Fruit fly (Drosophila melanogaster) whole organism, embryonic: ENCODE data around the gene CG17549.
A peak's percentile ranks its signal among the peaks of the same experiment; 100 is the strongest.

Experiments
- Abd-B ChIP-seq: fragments of 200-800 bp; sonication (Bioruptor generic); optimal IDR thresholded peaks from 2 replicates; lab custom pipeline; 2018; ENCODE audit warnings: missing biosample characterization, mild to moderate bottlenecking, missing genetic modification characterization, moderate library complexity
- Adf1 ChIP-seq: fragments of 200-800 bp; sonication (Bioruptor generic); IDR thresholded peaks from 2 replicates; pipeline ENCODE4 v1.3.6; 2022; ENCODE audit warnings: missing biosample characterization, missing genetic modification characterization
- B-H2 ChIP-seq: fragments of 200-800 bp; sonication (Bioruptor generic); optimal IDR thresholded peaks from 2 replicates; lab custom pipeline; 2018; ENCODE audit warnings: missing biosample characterization, mild to moderate bottlenecking, missing genetic modification characterization
- CG10267 ChIP-seq: fragments of 200-800 bp; sonication (Bioruptor generic); optimal IDR thresholded peaks from 2 replicates; lab custom pipeline; 2018; ENCODE audit warnings: missing biosample characterization, mild to moderate bottlenecking, missing genetic modification characterization, moderate library complexity
- CG10959 ChIP-seq: fragments of 200-800 bp; sonication (Bioruptor generic); IDR thresholded peaks from 2 replicates; pipeline ENCODE4 v1.3.6; 2022; ENCODE audit warnings: missing biosample characterization, missing genetic modification characterization
- CG11085 ChIP-seq: fragments of 200-800 bp; sonication (Bioruptor generic); IDR thresholded peaks from 2 replicates; pipeline ENCODE4 v1.3.6; 2022; ENCODE audit warnings: missing biosample characterization, missing genetic modification characterization
- CG11398 ChIP-seq: fragments of 200-800 bp; sonication (Bioruptor generic); optimal IDR thresholded peaks from 2 replicates; lab custom pipeline; 2016; ENCODE audit warnings: missing biosample characterization, missing genetic modification characterization
- CG11456 ChIP-seq: fragments of 200-800 bp; sonication (Bioruptor generic); IDR thresholded peaks from 3 replicates; pipeline ENCODE4 v1.3.6; 2022; ENCODE audit warnings: missing biosample characterization, missing genetic modification characterization
- CG13424 ChIP-seq: fragments of 200-800 bp; sonication (Bioruptor generic); optimal IDR thresholded peaks from 2 replicates; lab custom pipeline; 2019; ENCODE audit warnings: missing biosample characterization, mild to moderate bottlenecking, missing genetic modification characterization, moderate library complexity
- CG13775 ChIP-seq: fragments of 200-800 bp; sonication (Bioruptor generic); optimal IDR thresholded peaks from 3 replicates; lab custom pipeline; 2017; ENCODE audit warnings: missing biosample characterization, mild to moderate bottlenecking, missing genetic modification characterization
- CG14050 ChIP-seq: fragments of 200-800 bp; sonication (Bioruptor generic); IDR thresholded peaks from 3 replicates; pipeline ENCODE4 v1.3.6; 2022; ENCODE audit warnings: missing biosample characterization, missing genetic modification characterization
- CG17568 ChIP-seq: fragments of 200-800 bp; sonication (Bioruptor generic); optimal IDR thresholded peaks from 2 replicates; lab custom pipeline; 2018; ENCODE audit warnings: missing biosample characterization, mild to moderate bottlenecking, missing genetic modification characterization, moderate library complexity
- CG1832 ChIP-seq: fragments of 200-800 bp; sonication (Bioruptor generic); optimal IDR thresholded peaks from 2 replicates; lab custom pipeline; 2017; ENCODE audit warnings: missing biosample characterization, mild to moderate bottlenecking, missing genetic modification characterization, inconsistent platforms
- CG18764 ChIP-seq: fragments of 200-800 bp; sonication (Bioruptor generic); optimal IDR thresholded peaks from 3 replicates; lab custom pipeline; 2016; ENCODE audit warnings: missing biosample characterization, missing genetic modification characterization
- CG2678 ChIP-seq: fragments of 200-800 bp; sonication (Bioruptor generic); optimal IDR thresholded peaks from 3 replicates; lab custom pipeline; 2019; ENCODE audit warnings: missing biosample characterization, mild to moderate bottlenecking, missing genetic modification characterization, moderate library complexity
- CG30403 ChIP-seq: fragments of 200-800 bp; sonication (Bioruptor generic); optimal IDR thresholded peaks from 3 replicates; lab custom pipeline; 2016; ENCODE audit warnings: missing biosample characterization, missing genetic modification characterization
- CG3407 ChIP-seq: fragments of 200-800 bp; sonication (Bioruptor generic); optimal IDR thresholded peaks from 2 replicates; lab custom pipeline; 2018; ENCODE audit warnings: missing biosample characterization, mild to moderate bottlenecking, missing genetic modification characterization
- CG3838 ChIP-seq: fragments of 200-800 bp; sonication (Bioruptor generic); optimal IDR thresholded peaks from 3 replicates; lab custom pipeline; 2016; ENCODE audit warnings: missing biosample characterization, missing genetic modification characterization
- CG4360 ChIP-seq: fragments of 200-800 bp; sonication (Bioruptor generic); IDR thresholded peaks from 2 replicates; pipeline ENCODE4 v1.3.6; 2022; ENCODE audit warnings: missing biosample characterization, missing genetic modification characterization
- CG4424 ChIP-seq: fragments of 200-800 bp; sonication (Bioruptor generic); optimal IDR thresholded peaks from 3 replicates; lab custom pipeline; 2016; ENCODE audit warnings: missing biosample characterization, missing genetic modification characterization
- CG6654 ChIP-seq: fragments of 200-800 bp; sonication (Bioruptor generic); optimal IDR thresholded peaks from 2 replicates; lab custom pipeline; 2017; ENCODE audit warnings: missing biosample characterization, mild to moderate bottlenecking, missing genetic modification characterization
- CG7556 ChIP-seq: fragments of 200-800 bp; sonication (Bioruptor generic); optimal IDR thresholded peaks from 2 replicates; lab custom pipeline; 2017; ENCODE audit warnings: missing biosample characterization, mild to moderate bottlenecking, missing genetic modification characterization
- CG8478 ChIP-seq: fragments of >200 bp; optimal IDR thresholded peaks from 2 replicates; lab custom pipeline; 2018
- Dbx ChIP-seq: fragments of 200-800 bp; sonication (Bioruptor generic); IDR thresholded peaks from 3 replicates; pipeline ENCODE4 v1.3.6; 2022; ENCODE audit warnings: missing biosample characterization, missing genetic modification characterization
- Dfd ChIP-seq, 2 experiments: fragments of >200 bp; optimal IDR thresholded peaks; 2 replicates each; lab custom pipeline; 2017; ENCODE audit warnings: missing biosample characterization in 2 of 2, missing genetic modification characterization in 2 of 2
- GATAe ChIP-seq: fragments of 200-800 bp; sonication (Bioruptor generic); conservative IDR thresholded peaks from 2 replicates; pipeline ENCODE4 v1.3.6; 2022; ENCODE audit warnings: missing biosample characterization, missing genetic modification characterization
- Hand ChIP-seq: fragments of 200-800 bp; sonication (Bioruptor generic); optimal IDR thresholded peaks from 2 replicates; lab custom pipeline; 2017; ENCODE audit warnings: mild to moderate bottlenecking, missing biosample characterization, missing genetic modification reagents, missing genetic modification characterization
- Hey ChIP-seq: fragments of 200-800 bp; sonication (Bioruptor generic); optimal IDR thresholded peaks from 3 replicates; lab custom pipeline; 2018; ENCODE audit warnings: missing biosample characterization, mild to moderate bottlenecking, missing genetic modification characterization
- Hmr ChIP-seq: fragments of 200-800 bp; sonication (Bioruptor generic); optimal IDR thresholded peaks from 3 replicates; lab custom pipeline; 2017; ENCODE audit warnings: mild to moderate bottlenecking, missing biosample characterization, missing genetic modification reagents, missing genetic modification characterization
- Nf-YC ChIP-seq: fragments of 200-800 bp; optimal IDR thresholded peaks from 3 replicates; lab custom pipeline; 2019; ENCODE audit warnings: missing biosample characterization, mild to moderate bottlenecking, missing genetic modification characterization, moderate library complexity
- Optix ChIP-seq: fragments of 200-800 bp; sonication (Bioruptor generic); IDR thresholded peaks from 3 replicates; pipeline ENCODE4 v1.3.6; 2022; ENCODE audit warnings: missing biosample characterization, missing genetic modification characterization
- Side ChIP-seq: fragments of 200-800 bp; sonication (Bioruptor generic); optimal IDR thresholded peaks from 2 replicates; lab custom pipeline; 2016; ENCODE audit warnings: missing biosample characterization, missing genetic modification characterization
- Sin3A ChIP-seq: fragments of >200 bp; optimal IDR thresholded peaks from 2 replicates; lab custom pipeline; 2018
- Ssrp ChIP-seq: fragments of 200-800 bp; sonication (Bioruptor generic); optimal IDR thresholded peaks from 2 replicates; lab custom pipeline; 2018; ENCODE audit warnings: missing biosample characterization, mild to moderate bottlenecking, missing genetic modification characterization, moderate library complexity
- YL-1 ChIP-seq: fragments of 200-800 bp; sonication (Bioruptor generic); optimal IDR thresholded peaks from 3 replicates; lab custom pipeline; 2017; ENCODE audit warnings: missing biosample characterization, mild to moderate bottlenecking, missing genetic modification characterization
- al ChIP-seq: fragments of 200-800 bp; sonication (Bioruptor generic); IDR thresholded peaks from 2 replicates; pipeline ENCODE4 v1.3.6; 2022; ENCODE audit warnings: missing biosample characterization, missing genetic modification characterization
- bcd ChIP-seq: fragments of 200-800 bp; sonication (Bioruptor generic); optimal IDR thresholded peaks from 2 replicates; lab custom pipeline; 2017; ENCODE audit warnings: missing biosample characterization, mild to moderate bottlenecking, missing genetic modification characterization
- cad ChIP-seq: fragments of >200 bp; optimal IDR thresholded peaks from 2 replicates; lab custom pipeline; 2017; ENCODE audit warnings: missing biosample characterization, missing genetic modification characterization
- cg ChIP-seq: fragments of 200-800 bp; sonication (Bioruptor generic); optimal IDR thresholded peaks from 3 replicates; lab custom pipeline; 2019; ENCODE audit warnings: missing biosample characterization, mild to moderate bottlenecking, missing genetic modification characterization, moderate library complexity
- corto ChIP-seq: fragments of 200-800 bp; sonication (Bioruptor generic); optimal IDR thresholded peaks from 2 replicates; lab custom pipeline; 2016; ENCODE audit warnings: missing biosample characterization, mild to moderate bottlenecking, missing genetic modification characterization, moderate library complexity
- dysf ChIP-seq: fragments of 200-800 bp; sonication (Bioruptor generic); IDR thresholded peaks from 3 replicates; pipeline ENCODE4 v1.3.6; 2022; ENCODE audit warnings: missing biosample characterization, missing genetic modification characterization
- eve ChIP-seq, 2 experiments: fragments of >200 bp; optimal IDR thresholded peaks; 2 replicates each; lab custom pipeline; 2017; ENCODE audit warnings: missing biosample characterization in 2 of 2, missing genetic modification characterization in 2 of 2
- gsb-n ChIP-seq: fragments of 200-800 bp; sonication (Bioruptor generic); optimal IDR thresholded peaks from 3 replicates; lab custom pipeline; 2018; ENCODE audit warnings: missing biosample characterization, mild to moderate bottlenecking, missing genetic modification characterization
- jigr1 ChIP-seq: fragments of 200-800 bp; sonication (Bioruptor generic); IDR thresholded peaks from 3 replicates; pipeline ENCODE4 v1.3.6; 2022; ENCODE audit warnings: missing biosample characterization, missing genetic modification characterization
- pros ChIP-seq: fragments of 200-800 bp; sonication (Bioruptor generic); optimal IDR thresholded peaks from 3 replicates; lab custom pipeline; 2019; ENCODE audit warnings: missing biosample characterization, mild to moderate bottlenecking, missing genetic modification characterization, moderate library complexity
- ro ChIP-seq: fragments of 200-800 bp; sonication (Bioruptor generic); IDR thresholded peaks from 2 replicates; pipeline ENCODE4 v1.3.6; 2022; ENCODE audit warnings: missing biosample characterization, missing genetic modification characterization
- slou ChIP-seq: fragments of 200-800 bp; sonication (Bioruptor generic); optimal IDR thresholded peaks from 3 replicates; lab custom pipeline; 2016; ENCODE audit warnings: missing biosample characterization, missing genetic modification characterization
- sna ChIP-seq: fragments of 200-800 bp; sonication (Bioruptor generic); IDR thresholded peaks from 2 replicates; pipeline ENCODE4 v1.3.6; 2022; ENCODE audit warnings: missing biosample characterization, missing genetic modification characterization; ENCODE audit not compliant: partially characterized antibody
- sob ChIP-seq: fragments of 200-800 bp; sonication (Bioruptor generic); IDR thresholded peaks from 2 replicates; pipeline ENCODE4 v1.3.6; 2022; ENCODE audit warnings: missing biosample characterization, missing genetic modification characterization
- stc ChIP-seq: fragments of 200-800 bp; sonication (Bioruptor generic); IDR thresholded peaks from 2 replicates; pipeline ENCODE4 v1.3.6; 2022; ENCODE audit warnings: missing biosample characterization, missing genetic modification characterization
- wdn ChIP-seq: fragments of 200-800 bp; sonication (Bioruptor generic); IDR thresholded peaks from 2 replicates; pipeline ENCODE4 v1.3.6; 2022; ENCODE audit warnings: missing biosample characterization, missing genetic modification characterization

The CG17549 gene

dm6 chr2L:19423467-19424122 is 33.7 kb upstream of the CG17549 start, which contains the start of the genes Alp12 and CG13085 (continued):
- TF ChIP-seq Hmr = peak; percentile 99
- peak; percentile 95 for TF ChIP-seq CG10267 (tag; lab: Kevin White, UChicago)
- TF ChIP-seq bcd = peak; percentile 98
- TF ChIP-seq CG30403 = peak; percentile 99
- peak; percentile 97 for TF ChIP-seq sob
- TF ChIP-seq CG4360 (GFP tag; lab: Robert Waterston, UW) = peak; percentile 60
- TF ChIP-seq GATAe = peak; percentile 86
- peak; percentile 98 for TF ChIP-seq CG4424 (GFP tag; lab: Kevin White, UChicago)
- peak; percentile 96 for TF ChIP-seq stc
- no peak for TF ChIP-seq cad (GFP tag; lab: Kevin White, UChicago)
- peak; percentile 90 for TF ChIP-seq CG11456 (GFP tag; lab: Robert Waterston, UW)
- TF ChIP-seq CG8478 = no peak
- no peak for TF ChIP-seq Dfd (GFP tag; optimal IDR thresholded peaks at IDR 0.05; lab: Kevin White, UChicago)
- no peak for TF ChIP-seq sna (GFP tag; lab: Robert Waterston, UW)
- peak; percentile 98 for TF ChIP-seq dysf (GFP tag; lab: Robert Waterston, UW)
- peak; percentile 87 for TF ChIP-seq CG11085 (GFP tag; lab: Robert Waterston, UW)
- TF ChIP-seq CG2678 (tag; lab: Kevin White, UChicago) = peak; percentile 99
- TF ChIP-seq CG1832 (GFP tag; lab: Kevin White, UChicago) = no peak
- TF ChIP-seq B-H2 (GFP tag; lab: Kevin White, UChicago) = peak; percentile 97
- peak; percentile 90 for TF ChIP-seq al
- TF ChIP-seq CG10959 = peak; percentile 87
- TF ChIP-seq CG3838 (GFP tag; lab: Kevin White, UChicago) = peak; percentile 90
- peak; percentile 73; the same call in 2 of the 3 replicates for TF ChIP-seq Optix
- TF ChIP-seq Nf-YC = peak; percentile 95
- peak; percentile 87 for TF ChIP-seq corto (GFP tag; lab: Kevin White, UChicago)
- peak; percentile 5 for TF ChIP-seq cg (GFP tag; lab: Kevin White, UChicago)
- TF ChIP-seq Ssrp (tag; lab: Kevin White, UChicago) = peak; percentile 98
- TF ChIP-seq CG11398 (GFP tag; lab: Kevin White, UChicago) = peak; percentile 89
- peak; percentile 99 for TF ChIP-seq CG13424
- peak; percentile 93 for TF ChIP-seq ro (GFP tag; lab: Robert Waterston, UW)
- TF ChIP-seq Dbx (GFP tag; lab: Robert Waterston, UW) = peak; percentile 96
- TF ChIP-seq CG17568 (GFP tag; lab: Kevin White, UChicago) = peak; percentile 97
- peak; percentile 82 for TF ChIP-seq pros (GFP tag; lab: Kevin White, UChicago)
- TF ChIP-seq Side = peak; percentile 94
- peak; percentile 95 for TF ChIP-seq CG18764 (GFP tag; lab: Kevin White, UChicago)
- peak; percentile 96 for TF ChIP-seq gsb-n (tag; lab: Kevin White, UChicago)
- TF ChIP-seq CG13775 (GFP tag; lab: Kevin White, UChicago) = peak; percentile 98
- no peak for TF ChIP-seq eve (GFP tag; optimal IDR thresholded peaks at IDR 0.05; lab: Kevin White, UChicago)
- TF ChIP-seq Hey (tag; lab: Kevin White, UChicago) = peak; percentile 84
- TF ChIP-seq Adf1 (GFP tag; lab: Robert Waterston, UW) = peak; percentile 83
- TF ChIP-seq Sin3A (lab: Kevin White, UChicago) = no peak
- TF ChIP-seq CG14050 = peak; percentile 95
- peak; percentile 99 for TF ChIP-seq Hand (GFP tag; lab: Kevin White, UChicago)
- peak; percentile 93 for TF ChIP-seq wdn (GFP tag; lab: Robert Waterston, UW)
- peak; percentile 94 for TF ChIP-seq Abd-B (GFP tag; lab: Kevin White, UChicago)
- peak; percentile 91 for TF ChIP-seq CG6654 (GFP tag; lab: Kevin White, UChicago)
- peak; percentile 98 for TF ChIP-seq YL-1
- TF ChIP-seq jigr1 (GFP tag; lab: Robert Waterston, UW) = peak; percentile 96
- TF ChIP-seq slou = peak; percentile 94
- peak; percentile 100 for TF ChIP-seq CG7556 (GFP tag; lab: Kevin White, UChicago)
- peak; percentile 96 for TF ChIP-seq CG3407 (GFP tag; lab: Kevin White, UChicago)
